Worm (Caenorhabditis elegans): ENCODE measurements around the gene Y102A11A.5.

The Y102A11A.5 gene

DNA sequence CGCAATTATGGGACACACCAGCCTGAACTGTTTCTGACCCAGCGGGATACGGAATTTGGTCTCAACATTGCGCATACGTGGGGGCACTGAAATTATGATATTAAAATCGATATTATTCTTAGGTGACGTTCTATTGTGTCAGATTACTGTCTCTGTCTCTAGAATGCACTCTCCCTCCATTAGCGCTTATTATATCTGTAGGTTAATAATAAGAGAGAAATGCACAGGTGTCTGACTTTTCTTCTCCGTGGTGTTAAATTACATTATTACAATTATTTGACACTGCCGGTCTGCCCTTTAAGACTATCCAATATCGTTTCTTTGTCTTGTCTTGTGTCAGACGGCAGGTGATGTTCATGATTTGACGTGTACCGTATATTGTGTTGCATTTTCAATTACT, 11.2 kb upstream of the Y102A11A.5 start:
- no peak for TF ChIP-seq crh-2 (tag; optimal IDR thresholded peaks at IDR 0.05)
- no peak for TF ChIP-seq aly-2 (tag; optimal IDR thresholded peaks at IDR 0.05)

DNA sequence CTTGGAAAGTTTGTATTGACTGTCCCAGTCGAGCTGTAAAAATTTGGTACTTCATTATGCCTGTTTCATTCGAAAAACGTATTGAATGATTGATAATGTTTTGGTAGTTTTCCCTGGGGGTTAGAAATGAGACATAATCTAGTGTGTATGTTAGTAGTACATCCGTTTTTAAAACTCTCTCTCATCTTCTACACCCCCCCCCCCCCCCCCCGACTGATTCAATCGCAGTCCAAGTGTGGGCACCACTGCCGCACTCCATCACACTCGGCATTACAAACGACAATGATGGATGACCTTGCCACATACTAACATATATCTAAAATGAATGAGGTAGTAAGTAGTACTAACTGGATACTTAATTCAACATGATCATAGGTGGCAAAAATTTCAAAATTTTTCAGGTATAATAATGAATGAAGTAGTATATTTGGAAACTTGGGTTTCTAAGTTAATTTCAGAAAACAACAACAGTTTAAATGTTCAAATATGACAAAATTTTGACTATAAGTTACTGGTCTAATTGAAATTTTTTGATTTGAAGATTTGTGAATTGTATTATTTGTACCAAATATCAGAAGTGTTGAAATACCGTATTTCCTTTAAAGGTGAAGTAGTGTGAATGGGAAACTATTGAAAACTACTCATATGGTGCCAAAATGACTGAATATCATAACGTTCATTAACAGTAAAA, 10.2 kb upstream of the Y102A11A.5 start:
- TF ChIP-seq dmd-4 (tag; optimal IDR thresholded peaks at IDR 0.05) (no peak), Y55F3AM.14 (GFP tag; optimal IDR thresholded peaks at IDR 0.05) (no peak), ceh-16 (tag; optimal IDR thresholded peaks at IDR 0.05) (peak; percentile 17)

DNA sequence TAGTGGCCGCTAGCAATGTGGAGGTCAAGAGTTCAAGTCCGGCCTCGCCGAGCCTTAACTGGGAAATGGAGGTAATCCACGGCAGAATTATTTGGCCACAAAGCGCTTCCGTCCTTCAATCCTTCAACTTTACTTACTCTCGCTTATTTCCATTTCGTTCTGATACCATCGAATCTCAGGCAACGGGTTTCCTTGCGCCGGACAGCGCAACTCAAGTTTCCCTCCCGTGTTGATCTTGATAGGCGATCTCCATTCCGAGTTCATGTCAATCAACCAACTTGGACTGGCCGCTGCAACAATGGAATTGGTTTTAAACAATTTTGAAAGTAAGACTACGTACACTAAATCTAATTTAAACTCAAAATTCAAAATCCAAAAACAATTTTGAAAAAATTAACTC, 9.5 kb upstream of the Y102A11A.5 start:
- no peak for TF ChIP-seq aly-2 (tag; optimal IDR thresholded peaks at IDR 0.05)
- no peak for TF ChIP-seq ceh-82 (tag; optimal IDR thresholded peaks at IDR 0.05)
- TF ChIP-seq ceh-16 (tag; optimal IDR thresholded peaks at IDR 0.05) = peak; percentile 68

DNA sequence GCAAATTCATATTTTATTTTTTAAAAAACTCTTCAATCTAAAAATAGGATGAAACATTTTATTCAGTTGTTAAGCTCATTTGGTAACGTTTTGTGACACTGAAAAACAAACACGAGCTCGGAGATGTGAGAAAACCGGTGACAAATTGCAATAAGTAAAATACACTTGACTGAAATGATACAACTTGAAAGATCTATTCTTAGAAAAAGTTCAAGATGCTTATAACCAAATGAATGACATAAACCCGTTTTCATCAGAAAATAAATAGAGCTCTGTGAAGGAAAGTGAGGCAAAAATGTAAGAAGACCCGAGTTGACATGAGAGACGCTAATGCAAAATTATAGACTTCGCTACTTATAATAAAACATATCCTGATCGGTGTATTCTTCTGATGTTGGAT, 8.0 kb upstream of the Y102A11A.5 start, which contains the start of gene smex-2:
Gene smex-2 (minus strand): TSS at position 101 of the 400 bp plus-strand sequence.
- TF ChIP-seq dmd-4 (tag; optimal IDR thresholded peaks at IDR 0.05) (no peak), ama-1 (optimal IDR thresholded peaks at IDR 0.05) (no peak), mab-5 (tag; optimal IDR thresholded peaks at IDR 0.05) (no peak), zag-1 (tag; optimal IDR thresholded peaks at IDR 0.05) (no peak), crh-2 (tag; optimal IDR thresholded peaks at IDR 0.05) (no peak), ztf-4 (tag; optimal IDR thresholded peaks at IDR 0.05) (no peak), peb-1 (tag; optimal IDR thresholded peaks at IDR 0.05) (no peak), lin-11 (tag; optimal IDR thresholded peaks at IDR 0.05) (no peak), ceh-16 (tag; optimal IDR thresholded peaks at IDR 0.05) (no peak), blmp-1 (tag; optimal IDR thresholded peaks at IDR 0.05; ENCODE audit: insufficient read depth) (no peak)

DNA sequence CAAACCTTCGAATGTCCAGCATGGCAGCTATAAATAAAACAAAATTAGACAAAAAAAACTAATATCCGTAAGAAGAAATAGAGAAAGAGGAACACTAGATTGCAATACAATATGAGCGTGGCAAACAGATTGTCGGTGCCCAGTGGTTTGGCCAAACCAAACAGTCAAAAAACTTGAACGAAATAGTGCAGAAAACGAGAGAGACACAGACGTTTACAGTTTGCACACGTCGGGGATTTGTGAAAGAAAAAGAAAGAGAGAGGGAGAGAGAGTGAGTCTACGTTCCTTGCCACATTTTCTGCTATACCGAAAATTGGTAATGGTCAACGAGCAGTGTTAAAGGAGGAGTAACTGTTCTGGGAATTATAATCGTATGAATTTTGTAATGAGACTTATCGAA, 3.8 kb upstream of the Y102A11A.5 start, which contains the start of gene ergi-1:
Gene ergi-1 (minus strand): TSS at position 101 of the 400 bp plus-strand sequence.
- no peak for TF ChIP-seq ceh-16 (tag; optimal IDR thresholded peaks at IDR 0.05)
- TF ChIP-seq blmp-1 (tag; optimal IDR thresholded peaks at IDR 0.05; ENCODE audit: insufficient read depth) = no peak
- TF ChIP-seq nhr-25 (tag; optimal IDR thresholded peaks at IDR 0.05) = no peak
- TF ChIP-seq nhr-129 (tag; optimal IDR thresholded peaks at IDR 0.05) = no peak
- TF ChIP-seq nhr-11 (tag; optimal IDR thresholded peaks at IDR 0.05) = no peak
- TF ChIP-seq ztf-11 (tag; optimal IDR thresholded peaks at IDR 0.05) = no peak
- no peak for TF ChIP-seq gmeb-1 (tag; optimal IDR thresholded peaks at IDR 0.05)
- no peak for TF ChIP-seq lin-13 (GFP tag; optimal IDR thresholded peaks at IDR 0.05)
- no peak for TF ChIP-seq unc-39 (tag; optimal IDR thresholded peaks at IDR 0.05)
- TF ChIP-seq mab-5 (tag; optimal IDR thresholded peaks at IDR 0.05) = no peak
- no peak for TF ChIP-seq peb-1 (tag; optimal IDR thresholded peaks at IDR 0.05)
- TF ChIP-seq elt-1 (tag; optimal IDR thresholded peaks at IDR 0.05) = no peak
- TF ChIP-seq aly-2 (tag; optimal IDR thresholded peaks at IDR 0.05) = no peak
- no peak for TF ChIP-seq zag-1 (tag; optimal IDR thresholded peaks at IDR 0.05)
- TF ChIP-seq nhr-12 (tag; optimal IDR thresholded peaks at IDR 0.05) = no peak
- no peak for TF ChIP-seq nhr-23 (tag; optimal IDR thresholded peaks at IDR 0.05)
- no peak for TF ChIP-seq nhr-21 (tag; optimal IDR thresholded peaks at IDR 0.05)
- TF ChIP-seq nhr-237 (tag; optimal IDR thresholded peaks at IDR 0.05) = no peak

ce11 chrX:2030871-2031270, 517 bp downstream of the Y102A11A.5 start:
- TF ChIP-seq zag-1 (tag; optimal IDR thresholded peaks at IDR 0.05) = no peak
- no peak for TF ChIP-seq elt-3 (tag; optimal IDR thresholded peaks at IDR 0.05)
- no peak for TF ChIP-seq dmd-4 (tag; optimal IDR thresholded peaks at IDR 0.05)
- TF ChIP-seq nhr-23 (tag; optimal IDR thresholded peaks at IDR 0.05) = no peak
- TF ChIP-seq egl-27 (tag; optimal IDR thresholded peaks at IDR 0.05) = no peak
- TF ChIP-seq ceh-82 (tag; optimal IDR thresholded peaks at IDR 0.05) = no peak
- TF ChIP-seq unc-62 (GFP tag; optimal IDR thresholded peaks at IDR 0.05) = no peak
- TF ChIP-seq ama-1 (optimal IDR thresholded peaks at IDR 0.05) = no peak
- no peak for TF ChIP-seq snpc-4 (tag; optimal IDR thresholded peaks at IDR 0.05)
- TF ChIP-seq lin-39 (tag; optimal IDR thresholded peaks at IDR 0.05) = no peak
- TF ChIP-seq blmp-1 (tag; optimal IDR thresholded peaks at IDR 0.05; ENCODE audit: insufficient read depth) = no peak
- no peak for TF ChIP-seq ZK546.5 (tag; optimal IDR thresholded peaks at IDR 0.05)
- no peak for TF ChIP-seq gmeb-1 (tag; optimal IDR thresholded peaks at IDR 0.05)

All from whole organism, L2 larva.